Worm (Caenorhabditis elegans): ENCODE results near the gene C17B7.14.

The C17B7.14 gene

DNA sequence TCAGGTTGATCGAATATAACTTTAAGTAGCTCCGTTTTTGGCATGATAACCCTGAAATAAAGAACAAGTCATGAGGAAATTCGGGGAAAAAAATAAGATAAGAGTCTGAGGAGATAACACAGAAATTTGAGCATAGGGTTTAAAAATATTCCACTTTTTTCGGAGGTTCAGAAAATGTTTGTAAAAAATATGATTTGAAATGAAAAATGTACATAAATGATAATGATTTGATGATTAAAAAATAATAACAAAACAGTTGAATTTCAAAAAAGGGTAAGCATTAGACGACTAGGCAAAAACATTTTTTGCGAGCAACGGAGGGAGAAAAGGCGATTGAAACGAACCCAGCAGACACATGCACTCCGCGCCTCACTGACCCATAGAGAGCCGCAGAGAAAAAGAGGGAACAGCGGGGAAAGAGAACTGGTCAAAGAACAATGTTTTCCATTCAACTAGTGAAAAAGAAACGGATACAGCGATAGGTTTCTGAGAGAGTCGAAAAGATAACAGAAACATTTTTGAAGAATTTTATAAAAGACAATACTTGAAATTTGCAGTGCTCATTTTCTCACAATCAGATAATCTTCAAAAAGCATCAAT, 8.2 kb downstream of the C17B7.14 start, which contains the start of gene arrd-18 (continued):
- TF ChIP-seq unc-86 (tag; optimal IDR thresholded peaks at IDR 0.05) (no peak), mep-1 (tag; optimal IDR thresholded peaks at IDR 0.05) (no peak), fkh-10 (GFP tag; optimal IDR thresholded peaks at IDR 0.05) (no peak), dpl-1 (GFP tag; optimal IDR thresholded peaks at IDR 0.05) (peak in 1 of 3 experiments; percentile 13), C34B4.2 (tag; optimal IDR thresholded peaks at IDR 0.05) (no peak), nhr-47 (tag; optimal IDR thresholded peaks at IDR 0.05) (peak; percentile 18), vab-15 (tag; optimal IDR thresholded peaks at IDR 0.05) (no peak), zag-1 (tag; optimal IDR thresholded peaks at IDR 0.05) (no peak), ces-1 (GFP tag; optimal IDR thresholded peaks at IDR 0.05) (no peak), aha-1 (tag; optimal IDR thresholded peaks at IDR 0.05) (no peak), grh-1 (GFP tag; IDR thresholded peaks at IDR 0.05) (peak; percentile 32; the same call in 1 of the 2 replicates), C16A3.4 (tag; optimal IDR thresholded peaks at IDR 0.05) (peak; percentile 0), sox-4 (tag; optimal IDR thresholded peaks at IDR 0.05) (no peak), xbp-1 (tag; optimal IDR thresholded peaks at IDR 0.05) (no peak), unc-130 (tag; optimal IDR thresholded peaks at IDR 0.05) (no peak), sup-37 (GFP tag; optimal IDR thresholded peaks at IDR 0.05) (no peak), nhr-20 (tag; optimal IDR thresholded peaks at IDR 0.05) (peak; percentile 32), egl-27 (tag; optimal IDR thresholded peaks at IDR 0.05) (no peak), ceh-90 (tag; optimal IDR thresholded peaks at IDR 0.05) (no peak), dsc-1 (tag; optimal IDR thresholded peaks at IDR 0.05) (no peak), fkh-8 (tag; optimal IDR thresholded peaks at IDR 0.05) (peak; percentile 20), egl-13 (tag; optimal IDR thresholded peaks at IDR 0.05) (no peak), zip-4 (GFP tag; optimal IDR thresholded peaks at IDR 0.05) (no peak), sptf-1 (tag; optimal IDR thresholded peaks at IDR 0.05) (no peak), elt-2 (tag; optimal IDR thresholded peaks at IDR 0.05) (no peak), irx-1 (tag; optimal IDR thresholded peaks at IDR 0.05) (no peak), alr-1 (tag; optimal IDR thresholded peaks at IDR 0.05; ENCODE audit: borderline replicate concordance) (no peak), lin-14 (GFP tag; optimal IDR thresholded peaks at IDR 0.05) (peak; percentile 92), ceh-82 (tag; optimal IDR thresholded peaks at IDR 0.05) (no peak), nhr-11 (tag; optimal IDR thresholded peaks at IDR 0.05) (no peak), rnt-1 (tag; optimal IDR thresholded peaks at IDR 0.05) (peak; percentile 51), ama-1 (optimal IDR thresholded peaks at IDR 0.05) (no peak), lir-3 (tag; optimal IDR thresholded peaks at IDR 0.05; ENCODE audit: poor library complexity) (no peak), hpl-2 (GFP tag; optimal IDR thresholded peaks at IDR 0.05) (no peak), efl-3 (GFP tag; optimal IDR thresholded peaks at IDR 0.05) (no peak), jun-1 (tag; optimal IDR thresholded peaks at IDR 0.05) (no peak), pqm-1 (tag; optimal IDR thresholded peaks at IDR 0.05) (no peak), ets-5 (GFP tag; IDR thresholded peaks at IDR 0.05) (no peak), ztf-4 (tag; optimal IDR thresholded peaks at IDR 0.05) (no peak), ceh-88 (GFP tag; IDR thresholded peaks at IDR 0.05) (no peak), nhr-90 (tag; optimal IDR thresholded peaks at IDR 0.05; ENCODE audit: poor library complexity) (no peak), nhr-19 (GFP tag; conservative IDR thresholded peaks at IDR 0.05) (peak; percentile 50), mef-2 (tag; optimal IDR thresholded peaks at IDR 0.05) (no peak), C04F5.9 (tag; optimal IDR thresholded peaks at IDR 0.05) (no peak), unc-98 (GFP tag; IDR thresholded peaks at IDR 0.05) (no peak), tbx-2 (tag; optimal IDR thresholded peaks at IDR 0.05) (peak; percentile 10), aly-2 (tag; optimal IDR thresholded peaks at IDR 0.05) (no peak), nhr-28 (tag; optimal IDR thresholded peaks at IDR 0.05) (no peak), elt-3 (tag; optimal IDR thresholded peaks at IDR 0.05) (no peak), lsy-2 (tag; optimal IDR thresholded peaks at IDR 0.05) (peak in 1 of 2 experiments; percentile 3), fkh-4 (tag; optimal IDR thresholded peaks at IDR 0.05; ENCODE audit: borderline replicate concordance) (no peak), mab-9 (GFP tag; IDR thresholded peaks at IDR 0.05) (no peak), lin-39 (tag; optimal IDR thresholded peaks at IDR 0.05) (no peak)

All from whole organism, L1 larva.